Worm (Caenorhabditis elegans) whole organism, L3 larva: ENCODE data around the gene F10D2.10.

Experiments used
- R02D3.7 ChIP-seq: fragments of 150-350 bp; optimal IDR thresholded peaks from 2 replicates; lab custom pipeline; 2014; ENCODE audit warnings: missing biosample characterization, missing genetic modification characterization
- ceh-82 ChIP-seq: fragments of 150-350 bp; optimal IDR thresholded peaks from 2 replicates; lab custom pipeline; 2014; ENCODE audit warnings: missing biosample characterization, missing genetic modification characterization
- egl-27 ChIP-seq: sonication (generic microtip); optimal IDR thresholded peaks from 4 replicates; lab custom pipeline; 2017; ENCODE audit warnings: missing biosample characterization, missing genetic modification reagents, missing genetic modification characterization
- elt-3 ChIP-seq, 3 experiments: fragments of 150-350 bp in 1 of 3; sonication (generic microtip) in 2 of 3; optimal IDR thresholded peaks; 2 replicates in 2 of 3; 4 replicates in 1 of 3; lab custom pipeline; 2014 to 2017; ENCODE audit warnings: missing biosample characterization in 3 of 3, missing genetic modification characterization in 3 of 3
- eor-1 ChIP-seq, 2 experiments: fragments of 150-350 bp; optimal IDR thresholded peaks; 2 replicates each; lab custom pipeline; 2014 to 2018; ENCODE audit warnings: missing biosample characterization in 2 of 2, missing genetic modification characterization in 2 of 2
- fos-1 ChIP-seq: fragments of 150-350 bp; optimal IDR thresholded peaks from 2 replicates; lab custom pipeline; 2014; ENCODE audit warnings: missing biosample characterization, missing genetic modification characterization
- jun-1 ChIP-seq: fragments of 150-350 bp; optimal IDR thresholded peaks from 2 replicates; lab custom pipeline; 2014; ENCODE audit warnings: missing biosample characterization, missing genetic modification reagents, missing genetic modification characterization
- nfya-1 ChIP-seq: sonication (generic microtip); optimal IDR thresholded peaks from 2 replicates; lab custom pipeline; 2017; ENCODE audit warnings: missing genetic modification characterization, mild to moderate bottlenecking, missing compliant biosample characterization, antibody characterized with exemption, moderate library complexity; ENCODE audit not compliant: insufficient read depth
- nhr-11 ChIP-seq: fragments of 150-350 bp; optimal IDR thresholded peaks from 2 replicates; lab custom pipeline; 2014; ENCODE audit warnings: missing biosample characterization, missing genetic modification characterization
- nhr-12 ChIP-seq: fragments of 150-350 bp; optimal IDR thresholded peaks from 2 replicates; lab custom pipeline; 2014; ENCODE audit warnings: missing biosample characterization, missing genetic modification characterization
- nhr-76 ChIP-seq: fragments of 150-350 bp; sonication (generic microtip); optimal IDR thresholded peaks from 5 replicates; lab custom pipeline; 2014; ENCODE audit warnings: missing biosample characterization, missing genetic modification characterization
- pha-4 ChIP-seq: fragments of 150-350 bp; optimal IDR thresholded peaks from 2 replicates; lab custom pipeline; 2014; ENCODE audit warnings: missing biosample characterization, missing genetic modification reagents, missing genetic modification characterization
- unc-62 ChIP-seq: fragments of 150-350 bp; sonication (generic microtip); optimal IDR thresholded peaks from 4 replicates; lab custom pipeline; 2014; ENCODE audit warnings: missing biosample characterization, missing genetic modification reagents, missing genetic modification characterization

ce11 chrV:7141864-7142263 is 14.1 kb downstream of the F10D2.10 start, which contains the start of gene ugt-40:
- TF ChIP-seq unc-62 (GFP tag; lab: Kevin White, UChicago): no peak
- no peak for TF ChIP-seq jun-1
- no peak for TF ChIP-seq elt-3 (tag; optimal IDR thresholded peaks at IDR 0.05; lab: Kevin White, UChicago)
- TF ChIP-seq pha-4 (tag; lab: Kevin White, UChicago): no peak
- no peak for TF ChIP-seq nhr-76
- no peak for TF ChIP-seq egl-27
- no peak for TF ChIP-seq fos-1
- TF ChIP-seq nhr-12: no peak
- TF ChIP-seq eor-1 (tag; optimal IDR thresholded peaks at IDR 0.05; lab: Kevin White, UChicago): no peak
- no peak for TF ChIP-seq nhr-11 (tag; lab: Kevin White, UChicago)
- no peak for TF ChIP-seq R02D3.7 (tag; lab: Kevin White, UChicago)
- no peak for TF ChIP-seq nfya-1
- TF ChIP-seq ceh-82 (tag; lab: Kevin White, UChicago): no peak
